Worm (Caenorhabditis elegans) whole organism, midembryonic: ENCODE results near the gene M02D8.6.

Experiments used
- T22C8.4 ChIP-seq: fragments of 200-800 bp; sonication (Bioruptor generic); IDR thresholded peaks from 2 replicates; pipeline ENCODE4 v1.3.6; 2022; ENCODE audit warnings: missing genetic modification characterization, missing compliant biosample characterization
- flt-1 ChIP-seq: fragments of 200-800 bp; sonication (Bioruptor generic); IDR thresholded peaks from 2 replicates; pipeline ENCODE4 v1.3.6; 2022; ENCODE audit warnings: missing genetic modification characterization, missing compliant biosample characterization
- klf-2 ChIP-seq: fragments of 200-800 bp; sonication (Bioruptor generic); conservative IDR thresholded peaks from 2 replicates; pipeline ENCODE4 v1.3.6; 2022; ENCODE audit warnings: missing genetic modification reagents, missing genetic modification characterization, missing compliant biosample characterization
- ztf-23 ChIP-seq: fragments of 200-800 bp; sonication (Bioruptor generic); IDR thresholded peaks from 2 replicates; pipeline ENCODE4 v1.3.6; 2022; ENCODE audit warnings: missing genetic modification reagents, missing genetic modification characterization, missing compliant biosample characterization

- TF ChIP-seq flt-1: no peak
- no peak for TF ChIP-seq klf-2 (GFP tag; lab: Robert Waterston, UW)
- no peak for TF ChIP-seq T22C8.4 (GFP tag; lab: Robert Waterston, UW)
- TF ChIP-seq ztf-23: no peak
Observed at ce11 chrX:8763607-8764006, 31.9 kb upstream of the M02D8.6 start, which contains the start of gene zig-12.
